Fruit fly (Drosophila melanogaster) whole organism, wandering third instar larva: Measurements from ENCODE around the gene Mco4.

ENCODE experiments used
- Abd-B ChIP-seq: fragments of >200 bp; optimal IDR thresholded peaks from 2 replicates; lab custom pipeline; 2017; ENCODE audit warnings: missing biosample characterization, missing genetic modification characterization
- CG32264 ChIP-seq: fragments of 200-800 bp; sonication (Bioruptor generic); optimal IDR thresholded peaks from 2 replicates; lab custom pipeline; 2016; ENCODE audit warnings: missing biosample characterization, missing genetic modification characterization
- CG9705 ChIP-seq: fragments of 200-800 bp; sonication (Bioruptor generic); optimal IDR thresholded peaks from 2 replicates; lab custom pipeline; 2018; ENCODE audit warnings: missing biosample characterization, mild to moderate bottlenecking, missing genetic modification characterization
- Dfd ChIP-seq: fragments of >200 bp; optimal IDR thresholded peaks from 2 replicates; lab custom pipeline; 2017; ENCODE audit warnings: missing biosample characterization, missing genetic modification characterization
- Dif ChIP-seq: fragments of 200-275, 200-300 bp; sonication (Bioruptor generic); optimal IDR thresholded peaks from 2 replicates; lab custom pipeline; 2018; ENCODE audit warnings: missing biosample characterization, missing genetic modification characterization; ENCODE audit not compliant: partially characterized antibody
- GATAd ChIP-seq: sonication (Bioruptor generic); optimal IDR thresholded peaks from 2 replicates; lab custom pipeline; 2016; ENCODE audit warnings: missing biosample characterization, missing genetic modification characterization
- HLH106 ChIP-seq: fragments of 200-800 bp; optimal IDR thresholded peaks from 3 replicates; lab custom pipeline; 2019; ENCODE audit warnings: missing biosample characterization, mild to moderate bottlenecking, missing genetic modification characterization, moderate library complexity
- Hr78 ChIP-seq: fragments of >200 bp; optimal IDR thresholded peaks from 2 replicates; lab custom pipeline; 2017; ENCODE audit warnings: missing biosample characterization, missing genetic modification characterization
- Jra ChIP-seq: sonication (Bioruptor generic); optimal IDR thresholded peaks from 2 replicates; lab custom pipeline; 2016; ENCODE audit warnings: missing biosample characterization, missing genetic modification characterization
- Mio ChIP-seq: sonication (Bioruptor generic); optimal IDR thresholded peaks from 2 replicates; lab custom pipeline; 2016; ENCODE audit warnings: missing biosample characterization, missing genetic modification characterization
- Myc ChIP-seq: fragments of >200 bp; optimal IDR thresholded peaks from 2 replicates; lab custom pipeline; 2017
- N ChIP-seq: fragments of >200 bp; optimal IDR thresholded peaks from 2 replicates; lab custom pipeline; 2018; ENCODE audit warnings: missing biosample characterization, missing external identifiers, missing genetic modification characterization
- OdsH ChIP-seq: fragments of 200-800 bp; sonication (Bioruptor generic); optimal IDR thresholded peaks from 2 replicates; lab custom pipeline; 2016; ENCODE audit warnings: missing biosample characterization, mild to moderate bottlenecking, missing genetic modification characterization
- Rel ChIP-seq, 2 experiments: fragments of 200-800 bp; sonication (Bioruptor generic) in 1 of 2; optimal IDR thresholded peaks; 2 replicates in 1 of 2; 3 replicates in 1 of 2; lab custom pipeline; 2016 to 2019; ENCODE audit warnings: mild to moderate bottlenecking in 2 of 2, missing biosample characterization in 2 of 2, missing genetic modification characterization in 2 of 2, moderate library complexity in 1 of 2
- Vsx2 ChIP-seq: fragments of 200-300, 225-300 bp; sonication (Bioruptor generic); optimal IDR thresholded peaks from 2 replicates; lab custom pipeline; 2018; ENCODE audit warnings: missing biosample characterization, missing genetic modification characterization; ENCODE audit not compliant: partially characterized antibody
- br ChIP-seq: fragments of 200-800 bp; sonication (Bioruptor generic); optimal IDR thresholded peaks from 2 replicates; lab custom pipeline; 2016; ENCODE audit warnings: missing biosample characterization, missing genetic modification characterization
- brk ChIP-seq: fragments of 200-800 bp; sonication (Bioruptor generic); optimal IDR thresholded peaks from 2 replicates; lab custom pipeline; 2016; ENCODE audit warnings: missing biosample characterization, mild to moderate bottlenecking, missing genetic modification characterization
- dl ChIP-seq, 2 experiments: fragments of 175-275, 200-275 bp in 1 of 2; fragments of 200-275 bp in 1 of 2; sonication (Bioruptor generic); optimal IDR thresholded peaks; lab custom pipeline; 2018; ENCODE audit warnings: mild to moderate bottlenecking in 2 of 2, missing biosample characterization in 2 of 2, missing genetic modification characterization in 2 of 2, moderate library complexity in 2 of 2; ENCODE audit not compliant: partially characterized antibody in 2 of 2, insufficient read depth in 1 of 2
- dsf ChIP-seq: sonication (Bioruptor generic); optimal IDR thresholded peaks from 2 replicates; lab custom pipeline; 2016; ENCODE audit warnings: missing biosample characterization, missing genetic modification characterization, borderline replicate concordance
- ey ChIP-seq: fragments of 200-800 bp; sonication (Bioruptor generic); optimal IDR thresholded peaks from 2 replicates; lab custom pipeline; 2016; ENCODE audit warnings: missing biosample characterization, missing genetic modification characterization
- foxo ChIP-seq, 2 experiments: fragments of 200-800 bp; sonication (Bioruptor generic); optimal IDR thresholded peaks; 2 replicates in 1 of 2; 3 replicates in 1 of 2; lab custom pipeline; 2016 to 2017; ENCODE audit warnings: missing biosample characterization in 2 of 2, missing genetic modification characterization in 2 of 2
- fru ChIP-seq: fragments of 200-800 bp; sonication (Bioruptor generic); optimal IDR thresholded peaks from 3 replicates; lab custom pipeline; 2016; ENCODE audit warnings: missing biosample characterization, mild to moderate bottlenecking, missing genetic modification characterization
- h ChIP-seq: fragments of 200-800 bp; sonication (Bioruptor generic); optimal IDR thresholded peaks from 3 replicates; lab custom pipeline; 2016; ENCODE audit warnings: missing biosample characterization, mild to moderate bottlenecking, missing genetic modification characterization
- jim ChIP-seq: fragments of 175-275, 200-325 bp; sonication (Bioruptor generic); optimal IDR thresholded peaks from 2 replicates; lab custom pipeline; 2016; ENCODE audit warnings: missing biosample characterization, mild to moderate bottlenecking, missing genetic modification characterization
- lola ChIP-seq: fragments of >200 bp; optimal IDR thresholded peaks from 2 replicates; lab custom pipeline; 2017; ENCODE audit warnings: missing biosample characterization, missing genetic modification characterization
- pan ChIP-seq: fragments of >200 bp; optimal IDR thresholded peaks from 2 replicates; lab custom pipeline; 2017
- psq ChIP-seq: fragments of 200-800 bp; sonication (Bioruptor generic); optimal IDR thresholded peaks from 3 replicates; lab custom pipeline; 2017; ENCODE audit warnings: missing biosample characterization, mild to moderate bottlenecking, missing genetic modification characterization, moderate library complexity
- sage ChIP-seq: fragments of 200-800 bp; sonication (Bioruptor generic); optimal IDR thresholded peaks from 2 replicates; lab custom pipeline; 2016; ENCODE audit warnings: missing biosample characterization, mild to moderate bottlenecking, missing genetic modification characterization
- sv ChIP-seq: fragments of 200-800 bp; sonication (Bioruptor generic); optimal IDR thresholded peaks from 3 replicates; lab custom pipeline; 2016; ENCODE audit warnings: missing biosample characterization, missing genetic modification characterization
- tai ChIP-seq: sonication (Bioruptor generic); optimal IDR thresholded peaks from 2 replicates; lab custom pipeline; 2016; ENCODE audit warnings: missing biosample characterization, missing genetic modification characterization
- usp ChIP-seq: fragments of >200 bp; optimal IDR thresholded peaks from 2 replicates; lab custom pipeline; 2017; ENCODE audit warnings: missing biosample characterization, missing genetic modification characterization
- woc ChIP-seq: sonication (Bioruptor generic); optimal IDR thresholded peaks from 2 replicates; lab custom pipeline; 2016; ENCODE audit warnings: missing biosample characterization, mild to moderate bottlenecking, missing genetic modification characterization

The Mco4 gene

dm6 chrX:17877974-17878373 lies 22.0 kb upstream of the Mco4 start:
- no peak for TF ChIP-seq Dfd (GFP tag; lab: Kevin White, UChicago)
- TF ChIP-seq Rel (GFP tag; optimal IDR thresholded peaks at IDR 0.05; lab: Kevin White, UChicago) = no peak
- TF ChIP-seq Rel (tag; optimal IDR thresholded peaks at IDR 0.05; lab: Kevin White, UChicago) = peak; percentile 56
- no peak for TF ChIP-seq brk (GFP tag; lab: Kevin White, UChicago)
- TF ChIP-seq CG32264 (GFP tag; lab: Kevin White, UChicago) = no peak

DNA sequence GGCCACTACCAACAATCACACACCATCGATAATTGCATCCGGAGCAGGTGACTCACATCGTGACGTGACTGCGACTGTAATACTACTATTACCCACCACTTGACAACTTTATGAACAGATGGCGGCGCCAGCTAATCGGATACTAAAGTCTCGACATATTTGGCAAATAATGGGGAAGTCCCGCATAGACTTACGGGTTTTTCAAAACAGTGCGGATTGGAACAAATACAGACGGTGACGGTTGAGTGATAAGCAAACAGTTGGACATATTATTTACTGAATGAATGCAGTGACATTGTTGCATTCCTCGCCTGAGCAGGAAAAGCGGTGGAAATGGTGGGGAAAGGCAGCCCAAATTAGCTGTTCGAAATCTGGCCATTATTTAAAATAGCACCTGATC lies 20.6 kb upstream of the Mco4 start:
- TF ChIP-seq br (no peak), Rel (GFP tag; optimal IDR thresholded peaks at IDR 0.05; lab: Kevin White, UChicago) (no peak), Rel (tag; optimal IDR thresholded peaks at IDR 0.05; lab: Kevin White, UChicago) (peak; percentile 96)

DNA sequence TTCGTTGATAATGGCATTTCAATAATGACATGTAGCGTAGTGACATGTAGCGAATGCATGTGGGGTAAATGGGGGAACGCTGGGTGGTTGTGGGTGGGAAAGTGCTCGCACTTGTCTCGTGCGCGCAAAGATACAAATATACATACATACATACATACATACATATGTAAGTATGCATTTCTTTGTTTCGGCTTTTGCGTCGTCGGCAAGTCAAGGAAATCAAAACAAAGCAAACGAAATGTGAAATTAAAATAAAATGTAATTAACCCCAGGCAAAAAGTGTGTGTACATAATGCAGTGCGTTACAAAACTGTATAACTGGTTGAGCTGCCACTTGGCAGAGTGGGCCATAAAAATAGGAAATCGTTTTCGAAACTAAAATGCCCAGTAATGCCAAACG lies 19.8 kb upstream of the Mco4 start:
- TF ChIP-seq br (no peak), dsf (GFP tag; lab: Kevin White, UChicago) (no peak), Rel (GFP tag; optimal IDR thresholded peaks at IDR 0.05; lab: Kevin White, UChicago) (no peak), Rel (tag; optimal IDR thresholded peaks at IDR 0.05; lab: Kevin White, UChicago) (peak; percentile 1), OdsH (no peak), foxo (GFP tag; optimal IDR thresholded peaks at IDR 0.05; lab: Kevin White, UChicago) (no peak), Jra (GFP tag; lab: Kevin White, UChicago) (no peak), pan (lab: Kevin White, UChicago) (no peak), sv (GFP tag; lab: Kevin White, UChicago) (no peak)

dm6 chrX:17875014-17875589 lies 19.2 kb upstream of the Mco4 start:
- TF ChIP-seq ey (no peak), sage (GFP tag; lab: Kevin White, UChicago) (no peak), dsf (GFP tag; lab: Kevin White, UChicago) (no peak), CG32264 (GFP tag; lab: Kevin White, UChicago) (no peak), psq (GFP tag; lab: Kevin White, UChicago) (peak; percentile 27), jim (GFP tag; lab: Kevin White, UChicago) (no peak), Vsx2 (GFP tag; lab: Kevin White, UChicago) (no peak), sv (GFP tag; lab: Kevin White, UChicago) (no peak), fru (GFP tag; lab: Kevin White, UChicago) (peak; percentile 10), Jra (GFP tag; lab: Kevin White, UChicago) (no peak), Dfd (GFP tag; lab: Kevin White, UChicago) (no peak), CG9705 (no peak), dl (GFP tag; optimal IDR thresholded peaks at IDR 0.05; lab: Kevin White, UChicago; ENCODE audit: insufficient read depth in 1 of 2, partially characterized antibody in 2 of 2) (no peak), Hr78 (GFP tag; lab: Kevin White, UChicago) (no peak), OdsH (no peak), br (no peak), Rel (GFP tag; optimal IDR thresholded peaks at IDR 0.05; lab: Kevin White, UChicago) (no peak), Rel (tag; optimal IDR thresholded peaks at IDR 0.05; lab: Kevin White, UChicago) (peak; percentile 80), Dif (GFP tag; lab: Kevin White, UChicago) (no peak), Abd-B (GFP tag; lab: Kevin White, UChicago) (no peak), N (no peak), brk (GFP tag; lab: Kevin White, UChicago) (no peak), usp (GFP tag; lab: Kevin White, UChicago) (no peak), Mio (GFP tag; lab: Kevin White, UChicago) (no peak), lola (GFP tag; lab: Kevin White, UChicago) (no peak), Myc (no peak), HLH106 (no peak), woc (GFP tag; lab: Kevin White, UChicago) (no peak), tai (GFP tag; lab: Kevin White, UChicago) (no peak), h (GFP tag; lab: Kevin White, UChicago) (peak; percentile 2), foxo (GFP tag; optimal IDR thresholded peaks at IDR 0.05; lab: Kevin White, UChicago) (peak in 1 of 2 experiments; percentile 49), GATAd (no peak)
